Worm (Caenorhabditis elegans): ENCODE measurements around the gene mlt-4.

The mlt-4 gene

ce11 chrV:20269661-20270137 lies 19.5 kb downstream of the mlt-4 start, which contains the start of the genes prmt-1 and cdkr-3:
TSS of gene prmt-1 (minus strand) at chrV:20269711.
TSS of gene cdkr-3 (plus strand) at chrV:20270107.
- TF ChIP-seq zim-3 (tag; optimal IDR thresholded peaks at IDR 0.05) (no peak), snpc-1.3 (tag; optimal IDR thresholded peaks at IDR 0.05; ENCODE audit: insufficient read depth) (peak; percentile 15), dox-1 (GFP tag; IDR thresholded peaks at IDR 0.05) (peak; percentile 36; the same call in 1 of the 2 replicates), let-607 (tag; optimal IDR thresholded peaks at IDR 0.05) (peak in 1 of 2 experiments; percentile 79), zfh-2 (GFP tag; conservative IDR thresholded peaks at IDR 0.05) (no peak), F23B12.7 (tag; optimal IDR thresholded peaks at IDR 0.05; ENCODE audit: insufficient read depth) (peak; percentile 77), efl-1 (GFP tag; optimal IDR thresholded peaks at IDR 0.05) (peak; percentile 21), rcor-1 (GFP tag; IDR thresholded peaks at IDR 0.05) (no peak), T26A5.8 (tag; optimal IDR thresholded peaks at IDR 0.05) (no peak), lin-54 (GFP tag; optimal IDR thresholded peaks at IDR 0.05) (peak; percentile 19), F33H1.4 (GFP tag; IDR thresholded peaks at IDR 0.05) (peak; percentile 83), lsl-1 (GFP tag; optimal IDR thresholded peaks at IDR 0.05) (peak; percentile 8), D2030.7 (GFP tag; IDR thresholded peaks at IDR 0.05) (peak; percentile 12; the same call in 1 of the 2 replicates)

- TF ChIP-seq cebp-2 (GFP tag; IDR thresholded peaks at IDR 0.05) (0 out of 2 replicates have a peak, but pooled peaks have one; percentile 40), zfh-2 (GFP tag; conservative IDR thresholded peaks at IDR 0.05) (no peak), Y53G8AR.9 (GFP tag; conservative IDR thresholded peaks at IDR 0.05) (0 out of 2 replicates have a peak, but pooled peaks have one; percentile 51), tbx-9 (tag; optimal IDR thresholded peaks at IDR 0.05; ENCODE audit: borderline replicate concordance) (no peak), nhr-120 (GFP tag; IDR thresholded peaks at IDR 0.05) (no peak), nfyb-1 (GFP tag; IDR thresholded peaks at IDR 0.05) (peak; percentile 61; the same call in 1 of the 2 replicates), unc-62 (GFP tag; optimal IDR thresholded peaks at IDR 0.05) (no peak), atf-7 (tag; optimal IDR thresholded peaks at IDR 0.05) (peak; percentile 15), athp-1 (tag; optimal IDR thresholded peaks at IDR 0.05) (peak; percentile 79), ceh-58 (GFP tag; IDR thresholded peaks at IDR 0.05) (no peak), tlf-1 (GFP tag; optimal IDR thresholded peaks at IDR 0.05) (peak; percentile 47), C17E4.6 (GFP tag; IDR thresholded peaks at IDR 0.05) (0 out of 2 replicates have a peak, but pooled peaks have one; percentile 36), attf-6 (GFP tag; IDR thresholded peaks at IDR 0.05) (peak; percentile 62; the same call in 1 of the 2 replicates), ceh-79 (tag; optimal IDR thresholded peaks at IDR 0.05) (peak; percentile 15), rec-8 (tag; optimal IDR thresholded peaks at IDR 0.05) (no peak), ekl-4 (GFP tag; IDR thresholded peaks at IDR 0.05) (peak; percentile 82; the same call in 1 of the 2 replicates), attf-5 (GFP tag; optimal IDR thresholded peaks at IDR 0.05) (no peak), chd-7 (tag; optimal IDR thresholded peaks at IDR 0.05) (peak; percentile 41), egl-18 (GFP tag; IDR thresholded peaks at IDR 0.05) (no peak), sea-2 (GFP tag; IDR thresholded peaks at IDR 0.05) (no peak), K12H6.12 (tag; optimal IDR thresholded peaks at IDR 0.05) (no peak), repo-1 (tag; optimal IDR thresholded peaks at IDR 0.05) (peak; percentile 46), dox-1 (GFP tag; IDR thresholded peaks at IDR 0.05) (0 out of 2 replicates have a peak, but pooled peaks have one; percentile 15), ceh-40 (GFP tag; IDR thresholded peaks at IDR 0.05) (no peak), B0336.3 (GFP tag; IDR thresholded peaks at IDR 0.05) (peak; percentile 80), madf-6 (GFP tag; IDR thresholded peaks at IDR 0.05) (peak; percentile 61), ceh-100 (GFP tag; IDR thresholded peaks at IDR 0.05) (peak; percentile 36; the same call in 1 of the 2 replicates), nhr-80 (tag; optimal IDR thresholded peaks at IDR 0.05) (no peak), lin-26 (GFP tag; IDR thresholded peaks at IDR 0.05) (peak; percentile 37; the same call in 1 of the 2 replicates), nfya-2 (GFP tag; IDR thresholded peaks at IDR 0.05) (0 out of 2 replicates have a peak, but pooled peaks have one; percentile 8), hsf-1 (GFP tag; IDR thresholded peaks at IDR 0.05) (peak; percentile 41; the same call in 1 of the 2 replicates), Y79H2A.3 (GFP tag; conservative IDR thresholded peaks at IDR 0.05) (0 out of 2 replicates have a peak, but pooled peaks have one; percentile 54), ztf-25 (GFP tag; IDR thresholded peaks at IDR 0.05) (0 out of 2 replicates have a peak, but pooled peaks have one; percentile 44), F52B5.7 (tag; optimal IDR thresholded peaks at IDR 0.05) (peak; percentile 67), madf-3 (GFP tag; IDR thresholded peaks at IDR 0.05) (peak; percentile 79)
Observed at ce11 chrV:20266992-20267391, 22.2 kb downstream of the mlt-4 start, which contains the start of gene mdt-17. TSS of gene mdt-17 (minus strand) at chrV:20267247.

All from whole organism, young adult.